Fruit fly (Drosophila melanogaster) whole organism, embryonic: ENCODE data around the gene Nubp1.
A peak's percentile ranks its signal among the peaks of the same experiment; 100 is the strongest.

Experiments used
- CG10543 ChIP-seq: fragments of 200-800 bp; sonication (Bioruptor generic); optimal IDR thresholded peaks from 3 replicates; lab custom pipeline; 2017; ENCODE audit warnings: missing biosample characterization, mild to moderate bottlenecking, missing genetic modification characterization, moderate library complexity
- CG11696 ChIP-seq: fragments of 200-800 bp; sonication (Bioruptor generic); IDR thresholded peaks from 2 replicates; pipeline ENCODE4 v1.3.6; 2022; ENCODE audit warnings: missing biosample characterization, missing genetic modification characterization
- CG12769 ChIP-seq: fragments of 200-800 bp; sonication (Bioruptor generic); optimal IDR thresholded peaks from 2 replicates; lab custom pipeline; 2019; ENCODE audit warnings: missing biosample characterization, mild to moderate bottlenecking, missing genetic modification characterization, moderate library complexity
- CG13424 ChIP-seq: fragments of 200-800 bp; sonication (Bioruptor generic); optimal IDR thresholded peaks from 2 replicates; lab custom pipeline; 2019; ENCODE audit warnings: missing biosample characterization, mild to moderate bottlenecking, missing genetic modification characterization, moderate library complexity
- CG1529 ChIP-seq: fragments of 200-800 bp; sonication (Bioruptor generic); optimal IDR thresholded peaks from 3 replicates; lab custom pipeline; 2018; ENCODE audit warnings: missing biosample characterization, missing genetic modification characterization
- CG15479 ChIP-seq: fragments of 200-800 bp; sonication (Bioruptor generic); optimal IDR thresholded peaks from 3 replicates; lab custom pipeline; 2019; ENCODE audit warnings: missing biosample characterization, mild to moderate bottlenecking, missing genetic modification characterization, moderate library complexity
- CG2129 ChIP-seq: fragments of 200-800 bp; sonication (Bioruptor generic); IDR thresholded peaks from 2 replicates; pipeline ENCODE4 v1.3.6; 2022; ENCODE audit warnings: missing biosample characterization, missing genetic modification characterization; ENCODE audit not compliant: partially characterized antibody
- CG30403 ChIP-seq: fragments of 200-800 bp; sonication (Bioruptor generic); optimal IDR thresholded peaks from 3 replicates; lab custom pipeline; 2016; ENCODE audit warnings: missing biosample characterization, missing genetic modification characterization
- CG33557 ChIP-seq: fragments of 200-800 bp; sonication (Bioruptor generic); optimal IDR thresholded peaks from 2 replicates; lab custom pipeline; 2019; ENCODE audit warnings: missing biosample characterization, mild to moderate bottlenecking, missing genetic modification characterization, moderate library complexity
- CG34422 ChIP-seq: fragments of 200-800 bp; sonication (Bioruptor generic); IDR thresholded peaks from 3 replicates; pipeline ENCODE4 v1.3.6; 2022; ENCODE audit warnings: missing biosample characterization, missing genetic modification characterization
- CG4617 ChIP-seq: fragments of 200-800 bp; sonication (Bioruptor generic); optimal IDR thresholded peaks from 3 replicates; lab custom pipeline; 2016; ENCODE audit warnings: missing biosample characterization, missing genetic modification characterization, borderline replicate concordance
- CG6765 ChIP-seq: fragments of 200-800 bp; sonication (Bioruptor generic); optimal IDR thresholded peaks from 3 replicates; lab custom pipeline; 2017; ENCODE audit warnings: missing biosample characterization, mild to moderate bottlenecking, missing genetic modification characterization
- CG6813 ChIP-seq: fragments of 200-800 bp; sonication (Bioruptor generic); optimal IDR thresholded peaks from 2 replicates; lab custom pipeline; 2017; ENCODE audit warnings: missing biosample characterization, missing genetic modification characterization, mild to moderate bottlenecking, moderate library complexity, missing genetic modification reagents
- CG8388 ChIP-seq: fragments of 200-800 bp; sonication (Bioruptor generic); optimal IDR thresholded peaks from 2 replicates; lab custom pipeline; 2019; ENCODE audit warnings: missing biosample characterization, mild to moderate bottlenecking, missing genetic modification characterization, moderate library complexity
- CG8924 ChIP-seq: fragments of 200-800 bp; optimal IDR thresholded peaks from 3 replicates; lab custom pipeline; 2019; ENCODE audit warnings: missing biosample characterization, mild to moderate bottlenecking, missing genetic modification characterization, moderate library complexity
- CG9437 ChIP-seq: fragments of 200-800 bp; sonication (Bioruptor generic); optimal IDR thresholded peaks from 2 replicates; lab custom pipeline; 2018; ENCODE audit warnings: missing biosample characterization, mild to moderate bottlenecking, missing genetic modification characterization
- Camta ChIP-seq: fragments of 200-800 bp; sonication (Bioruptor generic); optimal IDR thresholded peaks from 2 replicates; lab custom pipeline; 2016; ENCODE audit warnings: missing biosample characterization, missing genetic modification characterization
- Dbx ChIP-seq: fragments of 200-800 bp; sonication (Bioruptor generic); IDR thresholded peaks from 3 replicates; pipeline ENCODE4 v1.3.6; 2022; ENCODE audit warnings: missing biosample characterization, missing genetic modification characterization
- Dref ChIP-seq: fragments of 200-800 bp; sonication (Bioruptor generic); IDR thresholded peaks from 2 replicates; pipeline ENCODE4 v1.3.6; 2022; ENCODE audit warnings: missing biosample characterization, missing genetic modification characterization
- HLHmδ ChIP-seq: fragments of 200-800 bp; sonication (Bioruptor generic); optimal IDR thresholded peaks from 2 replicates; lab custom pipeline; 2018; ENCODE audit warnings: missing biosample characterization, mild to moderate bottlenecking, missing genetic modification characterization, moderate library complexity
- Hsf ChIP-seq: fragments of 200-800 bp; sonication (Bioruptor generic); optimal IDR thresholded peaks from 3 replicates; lab custom pipeline; 2016; ENCODE audit warnings: missing biosample characterization, missing genetic modification characterization
- MBD-R2 ChIP-seq: fragments of 200-800 bp; sonication (Bioruptor generic); IDR thresholded peaks from 2 replicates; pipeline ENCODE4 v1.3.6; 2022; ENCODE audit warnings: missing biosample characterization, missing genetic modification characterization
- Nf-YC ChIP-seq: fragments of 200-800 bp; optimal IDR thresholded peaks from 3 replicates; lab custom pipeline; 2019; ENCODE audit warnings: missing biosample characterization, mild to moderate bottlenecking, missing genetic modification characterization, moderate library complexity
- Oli ChIP-seq: fragments of 200-800 bp; sonication (Bioruptor generic); optimal IDR thresholded peaks from 2 replicates; lab custom pipeline; 2018; ENCODE audit warnings: missing biosample characterization, mild to moderate bottlenecking, missing genetic modification characterization, moderate library complexity
- Sry-β ChIP-seq: fragments of 200-800 bp; sonication (Bioruptor generic); optimal IDR thresholded peaks from 2 replicates; lab custom pipeline; 2018; ENCODE audit warnings: missing biosample characterization, mild to moderate bottlenecking, missing genetic modification characterization, moderate library complexity
- Stat92E ChIP-seq, 3 experiments: fragments of >200 bp in 2 of 3; fragments of 200-800 bp in 1 of 3; sonication (Bioruptor generic) in 1 of 3; optimal IDR thresholded peaks; 2 replicates each; lab custom pipeline; 2017 to 2019; ENCODE audit warnings: missing biosample characterization in 3 of 3, missing genetic modification characterization in 3 of 3, mild to moderate bottlenecking in 1 of 3, moderate library complexity in 1 of 3
- bsh ChIP-seq, 2 experiments: fragments of 200-800 bp; sonication (Bioruptor generic); optimal IDR thresholded peaks; 2 replicates each; lab custom pipeline; 2017 to 2018; ENCODE audit warnings: mild to moderate bottlenecking in 2 of 2, missing biosample characterization in 2 of 2, missing genetic modification characterization in 2 of 2, moderate library complexity in 1 of 2
- crp ChIP-seq, 2 experiments: fragments of 200-800 bp; sonication (Bioruptor generic); optimal IDR thresholded peaks; 2 replicates in 1 of 2; 3 replicates in 1 of 2; lab custom pipeline; 2017; ENCODE audit warnings: missing biosample characterization in 2 of 2, missing genetic modification characterization in 2 of 2, mild to moderate bottlenecking in 1 of 2, moderate library complexity in 1 of 2
- dan ChIP-seq: fragments of 200-800 bp; sonication (Bioruptor generic); IDR thresholded peaks from 2 replicates; pipeline ENCODE4 v1.3.6; 2022; ENCODE audit warnings: missing biosample characterization, missing genetic modification characterization
- dysf ChIP-seq: fragments of 200-800 bp; sonication (Bioruptor generic); IDR thresholded peaks from 3 replicates; pipeline ENCODE4 v1.3.6; 2022; ENCODE audit warnings: missing biosample characterization, missing genetic modification characterization
- gem ChIP-seq: fragments of 200-800 bp; sonication (Bioruptor generic); optimal IDR thresholded peaks from 2 replicates; lab custom pipeline; 2019; ENCODE audit warnings: missing biosample characterization, mild to moderate bottlenecking, missing genetic modification characterization, moderate library complexity
- grn ChIP-seq: fragments of 200-800 bp; sonication (Bioruptor generic); optimal IDR thresholded peaks from 3 replicates; lab custom pipeline; 2017; ENCODE audit warnings: missing biosample characterization, missing genetic modification characterization
- ken ChIP-seq: fragments of 200-800 bp; sonication (Bioruptor generic); IDR thresholded peaks from 3 replicates; pipeline ENCODE4 v1.3.6; 2022; ENCODE audit warnings: missing biosample characterization, missing genetic modification characterization
- oc ChIP-seq: fragments of 200-800 bp; sonication (Bioruptor generic); optimal IDR thresholded peaks from 2 replicates; lab custom pipeline; 2018; ENCODE audit warnings: missing biosample characterization, mild to moderate bottlenecking, missing genetic modification characterization, moderate library complexity
- otp ChIP-seq: fragments of 200-800 bp; sonication (Bioruptor generic); IDR thresholded peaks from 3 replicates; pipeline ENCODE4, ENCODE4 v1.3.6; 2022; ENCODE audit warnings: missing biosample characterization, missing genetic modification characterization
- stc ChIP-seq: fragments of 200-800 bp; sonication (Bioruptor generic); IDR thresholded peaks from 2 replicates; pipeline ENCODE4 v1.3.6; 2022; ENCODE audit warnings: missing biosample characterization, missing genetic modification characterization
- tin ChIP-seq: fragments of 200-800 bp; sonication (Bioruptor generic); optimal IDR thresholded peaks from 3 replicates; lab custom pipeline; 2016; ENCODE audit warnings: missing biosample characterization, missing genetic modification characterization
- twi ChIP-seq: fragments of 200-800 bp; optimal IDR thresholded peaks from 2 replicates; lab custom pipeline; 2019; ENCODE audit warnings: missing biosample characterization, mild to moderate bottlenecking, missing genetic modification characterization, moderate library complexity
- vvl ChIP-seq: fragments of 200-800 bp; sonication (Bioruptor generic); IDR thresholded peaks from 2 replicates; pipeline ENCODE4 v1.3.6; 2022; ENCODE audit warnings: missing biosample characterization, missing genetic modification characterization
- zfh1 ChIP-seq: fragments of 200-800 bp; sonication (Bioruptor generic); IDR thresholded peaks from 3 replicates; pipeline ENCODE4 v1.3.6; 2022; ENCODE audit warnings: missing biosample characterization, missing genetic modification characterization

The Nubp1 gene

DNA sequence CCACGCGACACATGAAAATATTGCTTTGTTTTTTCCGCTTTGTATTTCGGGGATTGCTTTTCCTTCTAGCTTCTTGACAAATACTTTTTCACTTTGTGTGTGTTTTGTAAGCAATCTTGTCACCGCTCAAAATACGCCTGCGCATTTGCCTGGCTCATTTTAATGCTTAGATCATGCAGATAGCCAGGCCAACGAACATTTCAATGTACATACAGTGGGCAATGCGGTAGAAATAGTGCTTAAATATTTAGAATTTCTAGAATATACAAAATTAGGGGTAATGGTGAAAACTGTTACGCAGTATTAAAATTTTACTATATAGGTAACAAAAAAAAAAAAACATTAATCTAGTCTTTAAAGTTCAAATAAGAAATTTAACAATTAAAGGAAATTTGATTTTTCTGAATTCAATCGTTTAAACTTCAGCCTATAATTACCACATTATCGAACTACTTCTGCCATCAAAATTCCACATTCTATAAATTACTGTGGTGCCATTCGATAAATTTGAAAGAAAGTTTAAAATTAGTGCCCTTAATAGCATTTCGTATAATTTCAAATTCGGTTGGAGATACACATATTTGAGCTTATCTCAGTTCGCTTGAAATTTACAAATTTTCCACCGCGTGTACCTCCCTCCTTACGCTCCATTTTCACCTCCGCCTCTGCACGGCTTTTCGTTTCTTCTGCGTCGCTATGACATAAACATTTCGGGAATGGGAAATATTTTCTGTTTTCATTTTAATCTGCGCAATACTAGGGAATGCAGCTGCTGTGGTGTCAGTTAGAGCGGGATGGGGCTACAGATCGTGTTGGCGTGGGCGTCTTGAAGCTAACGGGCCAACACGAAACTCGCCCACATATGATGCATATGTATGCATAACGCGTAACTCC is 25.2 kb upstream of the Nubp1 start (continued):
- peak; percentile 21 for TF ChIP-seq CG8924
- peak; percentile 17 for TF ChIP-seq CG1529 (GFP tag; lab: Kevin White, UChicago)
- TF ChIP-seq dan (GFP tag; lab: Robert Waterston, UW), result no peak
- no peak for TF ChIP-seq CG6813 (GFP tag; lab: Kevin White, UChicago)
- TF ChIP-seq CG4617 (GFP tag; lab: Kevin White, UChicago), result no peak
- TF ChIP-seq otp, result no peak
- TF ChIP-seq vvl (GFP tag; lab: Robert Waterston, UW), result peak; percentile 56
- TF ChIP-seq Camta (GFP tag; lab: Kevin White, UChicago), result peak; percentile 7
- peak; percentile 88 for TF ChIP-seq CG12769
- 0 out of 3 replicates have a peak, but pooled peaks have one; percentile 28 for TF ChIP-seq Dbx (GFP tag; lab: Robert Waterston, UW)
- no peak for TF ChIP-seq CG2129 (GFP tag; lab: Robert Waterston, UW)
- TF ChIP-seq tin, result peak; percentile 26
- peak; percentile 49; the same call in 2 of the 3 replicates for TF ChIP-seq ken (GFP tag; lab: Robert Waterston, UW)
- TF ChIP-seq twi (tag; lab: Kevin White, UChicago), result no peak
- peak; percentile 75 for TF ChIP-seq oc (tag; lab: Kevin White, UChicago)
- no peak for TF ChIP-seq CG11696 (GFP tag; lab: Robert Waterston, UW)
- TF ChIP-seq grn (GFP tag; lab: Kevin White, UChicago), result peak; percentile 54
- peak; percentile 40 for TF ChIP-seq Hsf (GFP tag; lab: Kevin White, UChicago)
- no peak for TF ChIP-seq CG13424 (tag; lab: Kevin White, UChicago)
- no peak for TF ChIP-seq crp (GFP tag; optimal IDR thresholded peaks at IDR 0.05; lab: Kevin White, UChicago)
- TF ChIP-seq CG8388 (GFP tag; lab: Kevin White, UChicago), result peak; percentile 22
- peak in 1 of 2 experiments; percentile 45 for TF ChIP-seq bsh (GFP tag; optimal IDR thresholded peaks at IDR 0.05; lab: Kevin White, UChicago)
- TF ChIP-seq CG6765 (GFP tag; lab: Kevin White, UChicago), result no peak
- TF ChIP-seq stc, result no peak
- TF ChIP-seq Sry-β (GFP tag; lab: Kevin White, UChicago), result no peak
- no peak for TF ChIP-seq Dref
- TF ChIP-seq CG9437 (GFP tag; lab: Kevin White, UChicago), result peak; percentile 14
- no peak for TF ChIP-seq CG33557
- peak; percentile 29; the same call in 1 of the 2 replicates for TF ChIP-seq MBD-R2 (GFP tag; lab: Robert Waterston, UW)
- TF ChIP-seq dysf, result 0 out of 3 replicates have a peak, but pooled peaks have one; percentile 35
- TF ChIP-seq zfh1, result 0 out of 3 replicates have a peak, but pooled peaks have one; percentile 36
- TF ChIP-seq CG34422 (GFP tag; lab: Robert Waterston, UW), result no peak
- no peak for TF ChIP-seq CG15479 (GFP tag; lab: Kevin White, UChicago)
- no peak for TF ChIP-seq Nf-YC (tag; lab: Kevin White, UChicago)
- TF ChIP-seq CG30403 (GFP tag; lab: Kevin White, UChicago), result peak; percentile 24
- TF ChIP-seq Oli (tag; lab: Kevin White, UChicago), result peak; percentile 30
- peak; percentile 57 for TF ChIP-seq gem (tag; lab: Kevin White, UChicago)
- TF ChIP-seq HLHmδ (GFP tag; lab: Kevin White, UChicago), result no peak
- TF ChIP-seq CG10543 (GFP tag; lab: Kevin White, UChicago), result no peak
- peak in 1 of 3 experiments; percentile 1 for TF ChIP-seq Stat92E (GFP tag; optimal IDR thresholded peaks at IDR 0.05; lab: Kevin White, UChicago)
